Fruit fly (Drosophila melanogaster) whole organism, embryonic: ENCODE results near the gene Cpr67Fa1.
A peak's percentile ranks its signal among the peaks of the same experiment; 100 is the strongest.

Source experiments
- Antp ChIP-seq: fragments of 200-800 bp; sonication (Bioruptor generic); optimal IDR thresholded peaks from 3 replicates; lab custom pipeline; 2016; ENCODE audit warnings: missing biosample characterization, missing genetic modification characterization
- Atf6 ChIP-seq: fragments of 200-800 bp; sonication (Bioruptor generic); IDR thresholded peaks from 2 replicates; pipeline ENCODE4 v1.3.6; 2022; ENCODE audit warnings: missing biosample characterization, missing genetic modification characterization
- CG10462 ChIP-seq: fragments of 200-800 bp; sonication (Bioruptor generic); optimal IDR thresholded peaks from 2 replicates; lab custom pipeline; 2016; ENCODE audit warnings: missing biosample characterization, missing genetic modification characterization
- CG11085 ChIP-seq: fragments of 200-800 bp; sonication (Bioruptor generic); IDR thresholded peaks from 2 replicates; pipeline ENCODE4 v1.3.6; 2022; ENCODE audit warnings: missing biosample characterization, missing genetic modification characterization
- CG11696 ChIP-seq: fragments of 200-800 bp; sonication (Bioruptor generic); IDR thresholded peaks from 2 replicates; pipeline ENCODE4 v1.3.6; 2022; ENCODE audit warnings: missing biosample characterization, missing genetic modification characterization
- CG12299 ChIP-seq: fragments of 200-800 bp; sonication (Bioruptor generic); optimal IDR thresholded peaks from 2 replicates; lab custom pipeline; 2018; ENCODE audit warnings: missing biosample characterization, mild to moderate bottlenecking, missing genetic modification characterization
- CG1233 ChIP-seq: fragments of 200-800 bp; sonication (Bioruptor generic); optimal IDR thresholded peaks from 4 replicates; lab custom pipeline; 2018; ENCODE audit warnings: missing biosample characterization, mild to moderate bottlenecking, missing genetic modification characterization
- CG13624 ChIP-seq: fragments of 200-800 bp; sonication (Bioruptor generic); optimal IDR thresholded peaks from 2 replicates; lab custom pipeline; 2016; ENCODE audit warnings: missing biosample characterization, missing genetic modification characterization
- CG13775 ChIP-seq: fragments of 200-800 bp; sonication (Bioruptor generic); optimal IDR thresholded peaks from 3 replicates; lab custom pipeline; 2017; ENCODE audit warnings: missing biosample characterization, mild to moderate bottlenecking, missing genetic modification characterization
- CG13894 ChIP-seq: fragments of 200-800 bp; sonication (Bioruptor generic); optimal IDR thresholded peaks from 3 replicates; lab custom pipeline; 2018; ENCODE audit warnings: missing biosample characterization, mild to moderate bottlenecking, missing genetic modification characterization, moderate library complexity
- CG16779 ChIP-seq: fragments of 200-800 bp; sonication (Bioruptor generic); IDR thresholded peaks from 2 replicates; pipeline ENCODE4 v1.3.6; 2022; ENCODE audit warnings: missing biosample characterization, missing genetic modification characterization
- CG16815 ChIP-seq: fragments of 200-800 bp; sonication (Bioruptor generic); optimal IDR thresholded peaks from 3 replicates; lab custom pipeline; 2017; ENCODE audit warnings: missing biosample characterization, mild to moderate bottlenecking, missing genetic modification characterization
- CG17568 ChIP-seq: fragments of 200-800 bp; sonication (Bioruptor generic); optimal IDR thresholded peaks from 2 replicates; lab custom pipeline; 2018; ENCODE audit warnings: missing biosample characterization, mild to moderate bottlenecking, missing genetic modification characterization, moderate library complexity
- CG18764 ChIP-seq: fragments of 200-800 bp; sonication (Bioruptor generic); optimal IDR thresholded peaks from 3 replicates; lab custom pipeline; 2016; ENCODE audit warnings: missing biosample characterization, missing genetic modification characterization
- CG2120 ChIP-seq: fragments of 200-800 bp; sonication (Bioruptor generic); optimal IDR thresholded peaks from 3 replicates; lab custom pipeline; 2016; ENCODE audit warnings: missing biosample characterization, missing genetic modification characterization
- CG2199 ChIP-seq: fragments of 200-800 bp; sonication (Bioruptor generic); IDR thresholded peaks from 3 replicates; pipeline ENCODE4 v1.3.6; 2022; ENCODE audit warnings: missing biosample characterization, missing genetic modification characterization
- CG32772 ChIP-seq: fragments of 200-800 bp; sonication (Bioruptor generic); IDR thresholded peaks from 2 replicates; pipeline ENCODE4 v1.3.6; 2022; ENCODE audit warnings: missing biosample characterization, missing genetic modification characterization
- CG33557 ChIP-seq: fragments of 200-800 bp; sonication (Bioruptor generic); optimal IDR thresholded peaks from 2 replicates; lab custom pipeline; 2019; ENCODE audit warnings: missing biosample characterization, mild to moderate bottlenecking, missing genetic modification characterization, moderate library complexity
- CG5245 ChIP-seq: fragments of 200-800 bp; sonication (Bioruptor generic); optimal IDR thresholded peaks from 3 replicates; lab custom pipeline; 2016; ENCODE audit warnings: missing biosample characterization, missing genetic modification characterization
- CG7786 ChIP-seq: fragments of 200-800 bp; sonication (Bioruptor generic); optimal IDR thresholded peaks from 2 replicates; lab custom pipeline; 2016; ENCODE audit warnings: missing biosample characterization, missing genetic modification characterization
- CG7963 ChIP-seq: fragments of 200-800 bp; sonication (Bioruptor generic); IDR thresholded peaks from 3 replicates; pipeline ENCODE4 v1.3.6; 2022; ENCODE audit warnings: missing biosample characterization, missing genetic modification characterization; ENCODE audit not compliant: partially characterized antibody
- D ChIP-seq, 2 experiments: fragments of 200-800 bp in 1 of 2; fragments of >200 bp in 1 of 2; sonication (Bioruptor generic) in 1 of 2; optimal IDR thresholded peaks; 2 replicates in 1 of 2; 3 replicates in 1 of 2; lab custom pipeline; 2017; ENCODE audit warnings: mild to moderate bottlenecking in 1 of 2, missing biosample characterization in 1 of 2, missing genetic modification characterization in 1 of 2, missing genetic modification reagents in 1 of 2
- Dip2 ChIP-seq: fragments of 200-800 bp; sonication (Bioruptor generic); IDR thresholded peaks from 2 replicates; pipeline ENCODE4 v1.3.6; 2022; ENCODE audit warnings: missing biosample characterization, missing genetic modification characterization
- Fer3 ChIP-seq: fragments of 200-800 bp; sonication (Bioruptor generic); optimal IDR thresholded peaks from 2 replicates; lab custom pipeline; 2018; ENCODE audit warnings: missing biosample characterization, mild to moderate bottlenecking, missing genetic modification characterization, moderate library complexity
- GATAe ChIP-seq: fragments of 200-800 bp; sonication (Bioruptor generic); conservative IDR thresholded peaks from 2 replicates; pipeline ENCODE4 v1.3.6; 2022; ENCODE audit warnings: missing biosample characterization, missing genetic modification characterization
- HLH3B ChIP-seq: fragments of 200-800 bp; sonication (Bioruptor generic); IDR thresholded peaks from 2 replicates; pipeline ENCODE4 v1.3.6; 2022; ENCODE audit warnings: missing biosample characterization, missing genetic modification characterization
- Hey ChIP-seq: fragments of 200-800 bp; sonication (Bioruptor generic); optimal IDR thresholded peaks from 3 replicates; lab custom pipeline; 2018; ENCODE audit warnings: missing biosample characterization, mild to moderate bottlenecking, missing genetic modification characterization
- Max ChIP-seq: fragments of 200-800 bp; sonication (Bioruptor generic); optimal IDR thresholded peaks from 2 replicates; lab custom pipeline; 2016; ENCODE audit warnings: missing biosample characterization, mild to moderate bottlenecking, missing genetic modification characterization
- NC2α ChIP-seq: fragments of 200-800 bp; sonication (Bioruptor generic); optimal IDR thresholded peaks from 2 replicates; lab custom pipeline; 2016; ENCODE audit warnings: missing biosample characterization, missing genetic modification characterization
- NfI ChIP-seq: fragments of 200-800 bp; sonication (Bioruptor generic); optimal IDR thresholded peaks from 3 replicates; lab custom pipeline; 2018; ENCODE audit warnings: missing biosample characterization, mild to moderate bottlenecking, missing genetic modification characterization, moderate library complexity
- Ptx1 ChIP-seq: fragments of 200-800 bp; sonication (Bioruptor generic); IDR thresholded peaks from 2 replicates; pipeline ENCODE4 v1.3.6; 2022; ENCODE audit warnings: missing biosample characterization, missing genetic modification characterization
- Rfx ChIP-seq: fragments of 200-800 bp; sonication (Bioruptor generic); IDR thresholded peaks from 2 replicates; pipeline ENCODE4 v1.3.6; 2022; ENCODE audit warnings: missing biosample characterization, missing genetic modification characterization
- Vsx1 ChIP-seq: fragments of 200-800 bp; sonication (Bioruptor generic); optimal IDR thresholded peaks from 2 replicates; lab custom pipeline; 2017; ENCODE audit warnings: missing biosample characterization, mild to moderate bottlenecking, missing genetic modification characterization, missing genetic modification reagents
- caup ChIP-seq: fragments of 200-800 bp; sonication (Bioruptor generic); optimal IDR thresholded peaks from 3 replicates; lab custom pipeline; 2017; ENCODE audit warnings: missing biosample characterization, mild to moderate bottlenecking, missing genetic modification characterization, moderate library complexity; ENCODE audit not compliant: severe bottlenecking
- chm ChIP-seq: fragments of 200-800 bp; sonication (Bioruptor generic); IDR thresholded peaks from 2 replicates; pipeline ENCODE4 v1.3.6; 2022; ENCODE audit warnings: missing biosample characterization, missing genetic modification characterization
- dysf ChIP-seq: fragments of 200-800 bp; sonication (Bioruptor generic); IDR thresholded peaks from 3 replicates; pipeline ENCODE4 v1.3.6; 2022; ENCODE audit warnings: missing biosample characterization, missing genetic modification characterization
- gce ChIP-seq: fragments of 200-800 bp; sonication (Bioruptor generic); IDR thresholded peaks from 3 replicates; pipeline ENCODE4 v1.3.6; 2022; ENCODE audit warnings: missing biosample characterization, missing genetic modification characterization
- gem ChIP-seq: fragments of 200-800 bp; sonication (Bioruptor generic); optimal IDR thresholded peaks from 2 replicates; lab custom pipeline; 2019; ENCODE audit warnings: missing biosample characterization, mild to moderate bottlenecking, missing genetic modification characterization, moderate library complexity
- grau ChIP-seq: fragments of 200-800 bp; optimal IDR thresholded peaks from 3 replicates; lab custom pipeline; 2019; ENCODE audit warnings: missing biosample characterization, mild to moderate bottlenecking, missing genetic modification characterization, moderate library complexity
- kah ChIP-seq: fragments of 200-800 bp; sonication (Bioruptor generic); optimal IDR thresholded peaks from 2 replicates; lab custom pipeline; 2018; ENCODE audit warnings: missing biosample characterization, mild to moderate bottlenecking, missing genetic modification characterization
- nau ChIP-seq: fragments of 200-800 bp; sonication (Bioruptor generic); optimal IDR thresholded peaks from 3 replicates; lab custom pipeline; 2017; ENCODE audit warnings: missing biosample characterization, mild to moderate bottlenecking, missing genetic modification characterization, missing genetic modification reagents
- oc ChIP-seq: fragments of 200-800 bp; sonication (Bioruptor generic); optimal IDR thresholded peaks from 2 replicates; lab custom pipeline; 2018; ENCODE audit warnings: missing biosample characterization, mild to moderate bottlenecking, missing genetic modification characterization, moderate library complexity
- otp ChIP-seq: fragments of 200-800 bp; sonication (Bioruptor generic); IDR thresholded peaks from 3 replicates; pipeline ENCODE4, ENCODE4 v1.3.6; 2022; ENCODE audit warnings: missing biosample characterization, missing genetic modification characterization
- rib ChIP-seq: fragments of 200-800 bp; sonication (Bioruptor generic); IDR thresholded peaks from 2 replicates; pipeline ENCODE4 v1.3.6; 2022; ENCODE audit warnings: missing biosample characterization, missing genetic modification characterization
- run ChIP-seq: fragments of 200-800 bp; sonication (Bioruptor generic); optimal IDR thresholded peaks from 3 replicates; lab custom pipeline; 2018; ENCODE audit warnings: missing biosample characterization, mild to moderate bottlenecking, missing genetic modification characterization
- sd ChIP-seq: fragments of 200-800 bp; sonication (Bioruptor generic); optimal IDR thresholded peaks from 3 replicates; lab custom pipeline; 2018; ENCODE audit warnings: missing biosample characterization, mild to moderate bottlenecking, missing genetic modification characterization, moderate library complexity
- sens-2 ChIP-seq: fragments of 200-800 bp; sonication (Bioruptor generic); IDR thresholded peaks from 2 replicates; pipeline ENCODE4 v1.3.6; 2022; ENCODE audit warnings: missing biosample characterization, missing genetic modification characterization
- seq ChIP-seq: fragments of 200-800 bp; sonication (Bioruptor generic); IDR thresholded peaks from 2 replicates; pipeline ENCODE4 v1.3.6; 2022; ENCODE audit warnings: missing biosample characterization, missing genetic modification characterization
- wek ChIP-seq: fragments of 200-800 bp; sonication (Bioruptor generic); optimal IDR thresholded peaks from 3 replicates; lab custom pipeline; 2018; ENCODE audit warnings: missing biosample characterization, mild to moderate bottlenecking, missing genetic modification characterization, moderate library complexity

Cpr67Fa1 gene

dm6 chr3L:10857515-10858023, 32.2 kb upstream of the Cpr67Fa1 start (continued):
- no peak for TF ChIP-seq CG10462 (GFP tag; lab: Kevin White, UChicago)
- TF ChIP-seq run (tag; lab: Kevin White, UChicago): peak; percentile 18
- TF ChIP-seq Ptx1: 0 out of 2 replicates have a peak, but pooled peaks have one; percentile 17
- TF ChIP-seq CG11696 (GFP tag; lab: Robert Waterston, UW): 0 out of 2 replicates have a peak, but pooled peaks have one; percentile 46
- peak; percentile 95; the same call in 2 of the 3 replicates for TF ChIP-seq CG2199
- TF ChIP-seq gce (GFP tag; lab: Robert Waterston, UW): peak; percentile 69; the same call in 1 of the 3 replicates
- peak; percentile 24 for TF ChIP-seq CG17568
- peak; percentile 11 for TF ChIP-seq Max (GFP tag; lab: Kevin White, UChicago)
- peak; percentile 50 for TF ChIP-seq CG1233 (GFP tag; lab: Kevin White, UChicago)
- peak; percentile 35 for TF ChIP-seq NC2α
- no peak for TF ChIP-seq wek (GFP tag; lab: Kevin White, UChicago)
- TF ChIP-seq Antp (GFP tag; lab: Kevin White, UChicago): peak; percentile 39
- TF ChIP-seq HLH3B (GFP tag; lab: Robert Waterston, UW): no peak; the same call in 1 of the 2 replicates
- no peak for TF ChIP-seq CG7786
- peak; percentile 40 for TF ChIP-seq nau
- peak; percentile 97 for TF ChIP-seq sd (tag; lab: Kevin White, UChicago)
- TF ChIP-seq D (optimal IDR thresholded peaks at IDR 0.05; lab: Kevin White, UChicago): peak; percentile 39
- peak; percentile 18 for TF ChIP-seq D (GFP tag; optimal IDR thresholded peaks at IDR 0.05; lab: Kevin White, UChicago)
- peak; percentile 41; the same call in 1 of the 3 replicates for TF ChIP-seq dysf (GFP tag; lab: Robert Waterston, UW)
- TF ChIP-seq CG16815 (GFP tag; lab: Kevin White, UChicago): no peak
- TF ChIP-seq Vsx1 (GFP tag; lab: Kevin White, UChicago): no peak
- no peak for TF ChIP-seq CG13775
- TF ChIP-seq CG11085 (GFP tag; lab: Robert Waterston, UW): no peak
- TF ChIP-seq grau (tag; lab: Kevin White, UChicago): peak; percentile 54
- TF ChIP-seq CG13624 (GFP tag; lab: Kevin White, UChicago): peak; percentile 4
- TF ChIP-seq CG2120 (GFP tag; lab: Kevin White, UChicago): peak; percentile 43
- TF ChIP-seq oc (tag; lab: Kevin White, UChicago): peak; percentile 68
- TF ChIP-seq otp (GFP tag; lab: Robert Waterston, UW): peak; percentile 82
- peak; percentile 43 for TF ChIP-seq kah (GFP tag; lab: Kevin White, UChicago)
- TF ChIP-seq CG5245 (GFP tag; lab: Kevin White, UChicago): no peak
- peak; percentile 28; the same call in 1 of the 2 replicates for TF ChIP-seq GATAe (GFP tag; lab: Robert Waterston, UW)
- peak; percentile 30 for TF ChIP-seq CG12299
- peak; percentile 28; the same call in 1 of the 3 replicates for TF ChIP-seq CG7963 (GFP tag; lab: Robert Waterston, UW)
- peak; percentile 83 for TF ChIP-seq CG13894 (tag; lab: Kevin White, UChicago)
- TF ChIP-seq NfI: peak; percentile 45
- TF ChIP-seq Hey (tag; lab: Kevin White, UChicago): peak; percentile 94
- peak; percentile 33 for TF ChIP-seq CG33557 (GFP tag; lab: Kevin White, UChicago)
- TF ChIP-seq rib (GFP tag; lab: Robert Waterston, UW): peak; percentile 79
- peak; percentile 67 for TF ChIP-seq caup (GFP tag; lab: Kevin White, UChicago)
- TF ChIP-seq Dip2: no peak
- no peak for TF ChIP-seq gem (tag; lab: Kevin White, UChicago)
- TF ChIP-seq chm (GFP tag; lab: Robert Waterston, UW): peak; percentile 98
- TF ChIP-seq Rfx: peak; percentile 63; the same call in 1 of the 2 replicates
- peak; percentile 43 for TF ChIP-seq Fer3 (tag; lab: Kevin White, UChicago)
- TF ChIP-seq CG18764 (GFP tag; lab: Kevin White, UChicago): no peak
- 0 out of 2 replicates have a peak, but pooled peaks have one; percentile 14 for TF ChIP-seq CG32772 (GFP tag; lab: Robert Waterston, UW)
- TF ChIP-seq seq (GFP tag; lab: Robert Waterston, UW): peak; percentile 72
- TF ChIP-seq Atf6: peak; percentile 57; the same call in 1 of the 2 replicates
- TF ChIP-seq sens-2 (GFP tag; lab: Robert Waterston, UW): 0 out of 2 replicates have a peak, but pooled peaks have one; percentile 56
- 0 out of 2 replicates have a peak, but pooled peaks have one; percentile 45 for TF ChIP-seq CG16779
